Worm (Caenorhabditis elegans) whole organism, L3 larva: ENCODE data around the gene cpf-1.

Experiments used
- ceh-82 ChIP-seq: fragments of 150-350 bp; optimal IDR thresholded peaks from 2 replicates; lab custom pipeline; 2014; ENCODE audit warnings: missing biosample characterization, missing genetic modification characterization
- elt-2 ChIP-seq: sonication (generic microtip); optimal IDR thresholded peaks from 2 replicates; lab custom pipeline; 2016; ENCODE audit warnings: missing genetic modification reagents, mild to moderate bottlenecking, missing genetic modification characterization, missing compliant biosample characterization
- mdl-1 ChIP-seq: fragments of 150-350 bp; optimal IDR thresholded peaks from 2 replicates; lab custom pipeline; 2014; ENCODE audit warnings: missing biosample characterization, missing genetic modification characterization

DNA sequence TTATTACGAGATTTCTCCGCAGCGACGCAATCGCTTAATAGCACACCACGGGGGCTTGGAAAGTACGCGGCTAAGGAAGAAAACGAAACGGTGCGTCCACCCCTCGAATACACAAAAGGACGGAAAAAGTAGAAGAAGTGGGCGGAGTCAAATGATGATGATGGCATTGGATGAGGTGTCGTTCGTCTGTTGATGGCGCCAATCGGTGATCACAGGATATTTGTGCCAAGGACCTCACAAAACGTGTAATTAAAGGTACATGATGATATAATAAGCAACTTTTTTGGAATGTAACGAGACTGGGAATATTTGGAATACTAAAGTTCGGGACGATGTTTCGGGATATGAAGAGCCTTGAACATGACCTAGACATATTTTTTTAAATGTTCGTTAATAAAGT is 32.1 kb upstream of the cpf-1 start, which contains the start of gene cutl-12:
- TF ChIP-seq elt-2 (tag; lab: Kevin White, UChicago) (no peak), mdl-1 (tag; lab: Kevin White, UChicago) (no peak), ceh-82 (tag; lab: Kevin White, UChicago) (no peak)
